Worm (Caenorhabditis elegans) whole organism, L3 larva: ENCODE data around the gene snr-3.

ENCODE experiments used
- ZK546.5 ChIP-seq: sonication (generic microtip); optimal IDR thresholded peaks from 2 replicates; lab custom pipeline; 2017; ENCODE audit warnings: missing biosample characterization, missing genetic modification characterization
- aly-2 ChIP-seq: fragments of 150-350 bp; optimal IDR thresholded peaks from 2 replicates; lab custom pipeline; 2014; ENCODE audit warnings: missing biosample characterization, missing genetic modification characterization
- ceh-82 ChIP-seq: fragments of 150-350 bp; optimal IDR thresholded peaks from 2 replicates; lab custom pipeline; 2014; ENCODE audit warnings: missing biosample characterization, missing genetic modification characterization
- elt-2 ChIP-seq: sonication (generic microtip); optimal IDR thresholded peaks from 2 replicates; lab custom pipeline; 2016; ENCODE audit warnings: missing genetic modification reagents, mild to moderate bottlenecking, missing genetic modification characterization, missing compliant biosample characterization
- fos-1 ChIP-seq: fragments of 150-350 bp; optimal IDR thresholded peaks from 2 replicates; lab custom pipeline; 2014; ENCODE audit warnings: missing biosample characterization, missing genetic modification characterization
- jun-1 ChIP-seq: fragments of 150-350 bp; optimal IDR thresholded peaks from 2 replicates; lab custom pipeline; 2014; ENCODE audit warnings: missing biosample characterization, missing genetic modification reagents, missing genetic modification characterization
- nfya-1 ChIP-seq: sonication (generic microtip); optimal IDR thresholded peaks from 2 replicates; lab custom pipeline; 2017; ENCODE audit warnings: missing genetic modification characterization, mild to moderate bottlenecking, missing compliant biosample characterization, antibody characterized with exemption, moderate library complexity; ENCODE audit not compliant: insufficient read depth
- nhr-11 ChIP-seq: fragments of 150-350 bp; optimal IDR thresholded peaks from 2 replicates; lab custom pipeline; 2014; ENCODE audit warnings: missing biosample characterization, missing genetic modification characterization
- nhr-25 ChIP-seq: sonication (generic microtip); optimal IDR thresholded peaks from 2 replicates; lab custom pipeline; 2017; ENCODE audit warnings: missing biosample characterization, missing genetic modification characterization
- sea-2 ChIP-seq: fragments of 150-350 bp; sonication (generic microtip); optimal IDR thresholded peaks from 4 replicates; lab custom pipeline; 2014; ENCODE audit warnings: missing biosample characterization, missing genetic modification reagents, missing genetic modification characterization
- snpc-4 ChIP-seq: fragments of 150-350 bp; optimal IDR thresholded peaks from 2 replicates; lab custom pipeline; 2014; ENCODE audit warnings: missing biosample characterization, missing genetic modification characterization
- tbx-2 ChIP-seq: sonication (generic microtip); optimal IDR thresholded peaks from 2 replicates; lab custom pipeline; 2016; ENCODE audit warnings: mild to moderate bottlenecking, missing genetic modification characterization, missing compliant biosample characterization
- unc-62 ChIP-seq: fragments of 150-350 bp; sonication (generic microtip); optimal IDR thresholded peaks from 4 replicates; lab custom pipeline; 2014; ENCODE audit warnings: missing biosample characterization, missing genetic modification reagents, missing genetic modification characterization

DNA sequence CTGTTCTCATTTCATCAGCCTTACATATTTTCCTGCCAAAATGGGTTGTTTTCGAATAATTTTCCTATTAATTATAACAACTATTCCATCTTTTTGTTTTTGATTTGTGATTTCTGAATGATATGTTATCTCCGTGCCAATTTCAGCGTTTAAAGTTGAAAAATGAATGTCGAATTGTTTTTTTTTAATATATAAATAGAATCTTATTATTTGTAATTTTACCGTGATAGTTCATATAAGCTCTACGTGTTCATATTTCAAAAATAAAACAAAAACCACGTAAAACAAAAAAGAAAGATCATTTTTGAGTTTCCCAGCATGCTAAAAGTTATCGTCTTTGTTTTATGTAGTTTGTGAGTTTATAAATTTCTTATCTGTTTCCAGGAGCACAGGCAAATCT, 45.9 kb downstream of the snr-3 start, which contains the start of gene K06A1.2:
- no peak for TF ChIP-seq elt-2 (tag; lab: Kevin White, UChicago)
- no peak for TF ChIP-seq nhr-11 (tag; lab: Kevin White, UChicago)
- TF ChIP-seq ZK546.5 = no peak
- TF ChIP-seq jun-1 (tag; lab: Kevin White, UChicago) = no peak
- TF ChIP-seq aly-2 (tag; lab: Kevin White, UChicago) = no peak
- no peak for TF ChIP-seq sea-2
- no peak for TF ChIP-seq nhr-25 (tag; lab: Kevin White, UChicago)
- no peak for TF ChIP-seq ceh-82
- no peak for TF ChIP-seq snpc-4 (tag; lab: Kevin White, UChicago)
- TF ChIP-seq fos-1 (tag; lab: Kevin White, UChicago) = no peak
- no peak for TF ChIP-seq nfya-1 (tag; lab: Kevin White, UChicago)
- no peak for TF ChIP-seq unc-62 (GFP tag; lab: Kevin White, UChicago)
- TF ChIP-seq tbx-2 (tag; lab: Kevin White, UChicago) = no peak
